Worm (Caenorhabditis elegans): ENCODE measurements around the gene fbxb-26.
"Not testable (repeated sequence)": the region's sequence is repeated elsewhere in the genome, so short reads cannot be mapped to it uniquely, and the experiment has no call there.

ce11 chrII:1633490-1633889, 48.8 kb upstream of the fbxb-26 start, which contains the start of gene C08E3.1:
- not testable (repeated sequence) for TF ChIP-seq nhr-12 (tag; optimal IDR thresholded peaks at IDR 0.05); unc-39 (tag; optimal IDR thresholded peaks at IDR 0.05); Y55F3AM.14 (GFP tag; optimal IDR thresholded peaks at IDR 0.05); peb-1 (tag; optimal IDR thresholded peaks at IDR 0.05); nhr-237 (tag; optimal IDR thresholded peaks at IDR 0.05); snpc-4 (tag; optimal IDR thresholded peaks at IDR 0.05); dmd-4 (tag; optimal IDR thresholded peaks at IDR 0.05); nhr-77 (tag; optimal IDR thresholded peaks at IDR 0.05); ceh-82 (tag; optimal IDR thresholded peaks at IDR 0.05); lin-13 (GFP tag; optimal IDR thresholded peaks at IDR 0.05); nhr-25 (tag; optimal IDR thresholded peaks at IDR 0.05); zag-1 (tag; optimal IDR thresholded peaks at IDR 0.05)

All from whole organism, L2 larva.